Fruit fly (Drosophila melanogaster): Measurements from ENCODE around the gene Cyp28d2.

The Cyp28d2 gene

dm6 chr2L:5232967-5233909, 26.2 kb downstream of the Cyp28d2 start:
- peak; percentile 77 for TF ChIP-seq fkh (GFP tag; optimal IDR thresholded peaks at IDR 0.05)
- no peak for TF ChIP-seq CG8632 (GFP tag; optimal IDR thresholded peaks at IDR 0.05)

- TF ChIP-seq fd85E (GFP tag; optimal IDR thresholded peaks at IDR 0.05) (no peak), fkh (GFP tag; optimal IDR thresholded peaks at IDR 0.05) (peak; percentile 19), CG6808 (GFP tag; optimal IDR thresholded peaks at IDR 0.05) (peak; percentile 2), ss (GFP tag; optimal IDR thresholded peaks at IDR 0.05) (peak; percentile 29 to 42)
Measured at dm6 chr2L:5234714-5235298, 27.7 kb downstream of the Cyp28d2 start.

- peak; percentile 65 for TF ChIP-seq ss (GFP tag; optimal IDR thresholded peaks at IDR 0.05)
- TF ChIP-seq salr (GFP tag; optimal IDR thresholded peaks at IDR 0.05): peak in 1 of 2 experiments; percentile 3
- peak; percentile 32; the same call in 1 of the 3 replicates for TF ChIP-seq CG8119 (GFP tag; IDR thresholded peaks at IDR 0.05)
- no peak for TF ChIP-seq OdsH (GFP tag; optimal IDR thresholded peaks at IDR 0.05)
- TF ChIP-seq CG8319 (GFP tag; optimal IDR thresholded peaks at IDR 0.05): no peak
- TF ChIP-seq Sox102F (GFP tag; optimal IDR thresholded peaks at IDR 0.05): no peak
- peak; percentile 18 for TF ChIP-seq CG6808 (GFP tag; optimal IDR thresholded peaks at IDR 0.05)
- peak; percentile 62 for TF ChIP-seq Eip78C (GFP tag)
- peak; percentile 4 for TF ChIP-seq net (GFP tag; optimal IDR thresholded peaks at IDR 0.05)
- TF ChIP-seq CG10669 (GFP tag; optimal IDR thresholded peaks at IDR 0.05): peak; percentile 2
- TF ChIP-seq CG1621 (tag; optimal IDR thresholded peaks at IDR 0.05): peak; percentile 66
- no peak for TF ChIP-seq CG3032 (tag; optimal IDR thresholded peaks at IDR 0.05)
- TF ChIP-seq CG6163 (GFP tag; IDR thresholded peaks at IDR 0.05): peak; percentile 46; the same call in 1 of the 3 replicates
- peak; percentile 95 for TF ChIP-seq dsx (GFP tag; optimal IDR thresholded peaks at IDR 0.05; ENCODE audit: poor library complexity, severe bottlenecking)
- TF ChIP-seq CG32006 (GFP tag; optimal IDR thresholded peaks at IDR 0.05): peak; percentile 3
- TF ChIP-seq CG4318 (GFP tag; optimal IDR thresholded peaks at IDR 0.05): no peak
- TF ChIP-seq CG9139 (GFP tag; optimal IDR thresholded peaks at IDR 0.05): peak; percentile 46
Measured at dm6 chr2L:5236346-5236809, 29.3 kb downstream of the Cyp28d2 start.

- no peak for TF ChIP-seq lz (GFP tag; optimal IDR thresholded peaks at IDR 0.05)
- no peak for TF ChIP-seq spab (GFP tag; optimal IDR thresholded peaks at IDR 0.05)
- peak; percentile 72; the same call in 2 of the 3 replicates for TF ChIP-seq eg (GFP tag; IDR thresholded peaks at IDR 0.05)
- TF ChIP-seq Hr39 (GFP tag; optimal IDR thresholded peaks at IDR 0.05): no peak
- peak; percentile 7 for TF ChIP-seq CG6276 (GFP tag; optimal IDR thresholded peaks at IDR 0.05)
- peak; percentile 36 for TF ChIP-seq fd85E (GFP tag; optimal IDR thresholded peaks at IDR 0.05)
- no peak for TF ChIP-seq Blimp-1 (GFP tag; optimal IDR thresholded peaks at IDR 0.05)
- peak; percentile 1 for TF ChIP-seq CG6792 (GFP tag; optimal IDR thresholded peaks at IDR 0.05)
- no peak for TF ChIP-seq Sox15 (GFP tag; optimal IDR thresholded peaks at IDR 0.05)
- TF ChIP-seq CG6163 (GFP tag; IDR thresholded peaks at IDR 0.05): peak; percentile 30; the same call in 1 of the 3 replicates
- peak; percentile 6 for TF ChIP-seq net (GFP tag; optimal IDR thresholded peaks at IDR 0.05)
- no peak for TF ChIP-seq achi (GFP tag; optimal IDR thresholded peaks at IDR 0.05)
- no peak for TF ChIP-seq CG3032 (tag; optimal IDR thresholded peaks at IDR 0.05)
- peak; percentile 6 for TF ChIP-seq CG10669 (GFP tag; optimal IDR thresholded peaks at IDR 0.05)
- no peak for TF ChIP-seq CG11902 (GFP tag; optimal IDR thresholded peaks at IDR 0.05)
- no peak for TF ChIP-seq Ets21C (GFP tag; optimal IDR thresholded peaks at IDR 0.05)
- no peak for TF ChIP-seq Sox14 (GFP tag; optimal IDR thresholded peaks at IDR 0.05)
- peak; percentile 39 for TF ChIP-seq CG6808 (GFP tag; optimal IDR thresholded peaks at IDR 0.05)
- no peak for TF ChIP-seq CG31627 (GFP tag; optimal IDR thresholded peaks at IDR 0.05)
- TF ChIP-seq esn (GFP tag; optimal IDR thresholded peaks at IDR 0.05): peak; percentile 51
- TF ChIP-seq CG3919 (GFP tag; optimal IDR thresholded peaks at IDR 0.05): peak; percentile 34
- TF ChIP-seq CG15336 (GFP tag; IDR thresholded peaks at IDR 0.05): peak; percentile 65; the same call in 1 of the 2 replicates
- TF ChIP-seq CG9139 (GFP tag; optimal IDR thresholded peaks at IDR 0.05): peak; percentile 30
- TF ChIP-seq acj6 (GFP tag; optimal IDR thresholded peaks at IDR 0.05): no peak
- peak; percentile 74 for TF ChIP-seq CG6854 (GFP tag; optimal IDR thresholded peaks at IDR 0.05)
- no peak for TF ChIP-seq CG34406 (GFP tag; optimal IDR thresholded peaks at IDR 0.05)
- peak; percentile 29 for TF ChIP-seq dsx (GFP tag; optimal IDR thresholded peaks at IDR 0.05; ENCODE audit: poor library complexity, severe bottlenecking)
- TF ChIP-seq ss (GFP tag; optimal IDR thresholded peaks at IDR 0.05): peak; percentile 64 to 95
- TF ChIP-seq CG1621 (tag; optimal IDR thresholded peaks at IDR 0.05): no peak
Measured at dm6 chr2L:5237175-5237753, 30.2 kb downstream of the Cyp28d2 start.

Data from whole organism, prepupa.